Fruit fly (Drosophila melanogaster) whole organism, embryonic: ENCODE results near the gene CG2865.
A peak's percentile ranks its signal among the peaks of the same experiment; 100 is the strongest.

Source experiments
- Asciz ChIP-seq: fragments of 200-800 bp; sonication (Bioruptor generic); optimal IDR thresholded peaks from 2 replicates; lab custom pipeline; 2017; ENCODE audit warnings: missing biosample characterization, mild to moderate bottlenecking, missing genetic modification characterization, missing genetic modification reagents
- Awh ChIP-seq: fragments of 200-800 bp; sonication (Bioruptor generic); IDR thresholded peaks from 2 replicates; pipeline ENCODE4, ENCODE4 v1.3.6; 2022; ENCODE audit warnings: missing biosample characterization, missing genetic modification characterization
- Bdp1 ChIP-seq: fragments of 200-800 bp; sonication (Bioruptor generic); optimal IDR thresholded peaks from 3 replicates; lab custom pipeline; 2016; ENCODE audit warnings: missing biosample characterization, missing genetic modification characterization
- CG10431 ChIP-seq: fragments of 200-800 bp; sonication (Bioruptor generic); optimal IDR thresholded peaks from 3 replicates; lab custom pipeline; 2018; ENCODE audit warnings: missing biosample characterization, mild to moderate bottlenecking, missing genetic modification characterization
- CG11093 ChIP-seq: fragments of 200-800 bp; sonication (Bioruptor generic); IDR thresholded peaks from 3 replicates; pipeline ENCODE4 v1.3.6; 2022; ENCODE audit warnings: missing biosample characterization, missing genetic modification characterization
- CG14860 ChIP-seq: fragments of 200-800 bp; sonication (Bioruptor generic); IDR thresholded peaks from 3 replicates; pipeline ENCODE4 v1.3.6; 2022; ENCODE audit warnings: missing biosample characterization, missing genetic modification characterization; ENCODE audit not compliant: partially characterized antibody
- CG1602 ChIP-seq: fragments of 200-800 bp; sonication (Bioruptor generic); optimal IDR thresholded peaks from 3 replicates; lab custom pipeline; 2016; ENCODE audit warnings: missing biosample characterization, missing genetic modification characterization
- CG17802 ChIP-seq: fragments of 200-800 bp; sonication (Bioruptor generic); optimal IDR thresholded peaks from 2 replicates; lab custom pipeline; 2018; ENCODE audit warnings: missing biosample characterization, mild to moderate bottlenecking, missing genetic modification characterization, moderate library complexity
- CG17912 ChIP-seq: fragments of 200-800 bp; sonication (Bioruptor generic); optimal IDR thresholded peaks from 2 replicates; lab custom pipeline; 2018; ENCODE audit warnings: missing biosample characterization, mild to moderate bottlenecking, missing genetic modification characterization
- CG2116 ChIP-seq: fragments of 200-800 bp; sonication (Bioruptor generic); optimal IDR thresholded peaks from 3 replicates; lab custom pipeline; 2018; ENCODE audit warnings: missing biosample characterization, mild to moderate bottlenecking, missing genetic modification characterization
- CG2199 ChIP-seq: fragments of 200-800 bp; sonication (Bioruptor generic); IDR thresholded peaks from 3 replicates; pipeline ENCODE4 v1.3.6; 2022; ENCODE audit warnings: missing biosample characterization, missing genetic modification characterization
- CG31388 ChIP-seq: fragments of 200-800 bp; sonication (Bioruptor generic); optimal IDR thresholded peaks from 2 replicates; lab custom pipeline; 2016; ENCODE audit warnings: missing biosample characterization, missing genetic modification characterization
- CG32767 ChIP-seq: fragments of 200-800 bp; sonication (Bioruptor generic); IDR thresholded peaks from 2 replicates; pipeline ENCODE4 v1.3.6; 2022; ENCODE audit warnings: missing biosample characterization, missing genetic modification characterization
- CG3407 ChIP-seq: fragments of 200-800 bp; sonication (Bioruptor generic); optimal IDR thresholded peaks from 2 replicates; lab custom pipeline; 2018; ENCODE audit warnings: missing biosample characterization, mild to moderate bottlenecking, missing genetic modification characterization
- CG6854 ChIP-seq: fragments of 200-800 bp; sonication (Bioruptor generic); optimal IDR thresholded peaks from 3 replicates; lab custom pipeline; 2017; ENCODE audit warnings: missing biosample characterization, mild to moderate bottlenecking, missing genetic modification characterization
- CG7839 ChIP-seq: fragments of 200-800 bp; sonication (Bioruptor generic); optimal IDR thresholded peaks from 3 replicates; lab custom pipeline; 2018; ENCODE audit warnings: missing biosample characterization, mild to moderate bottlenecking, missing genetic modification characterization, moderate library complexity
- CG8281 ChIP-seq: fragments of 200-800 bp; sonication (Bioruptor generic); optimal IDR thresholded peaks from 2 replicates; lab custom pipeline; 2018; ENCODE audit warnings: missing biosample characterization, mild to moderate bottlenecking, missing genetic modification characterization, moderate library complexity
- CG8765 ChIP-seq: fragments of 200-800 bp; sonication (Bioruptor generic); IDR thresholded peaks from 2 replicates; pipeline ENCODE4 v1.3.6; 2022; ENCODE audit warnings: missing biosample characterization, missing genetic modification characterization
- CkIIα-i1 ChIP-seq: fragments of 200-800 bp; sonication (Bioruptor generic); IDR thresholded peaks from 2 replicates; pipeline ENCODE4 v1.3.6; 2022; ENCODE audit warnings: missing biosample characterization, missing genetic modification characterization
- D19A ChIP-seq: fragments of 200-800 bp; optimal IDR thresholded peaks from 3 replicates; lab custom pipeline; 2019; ENCODE audit warnings: missing biosample characterization, mild to moderate bottlenecking, missing genetic modification characterization, moderate library complexity
- Dip2 ChIP-seq: fragments of 200-800 bp; sonication (Bioruptor generic); IDR thresholded peaks from 2 replicates; pipeline ENCODE4 v1.3.6; 2022; ENCODE audit warnings: missing biosample characterization, missing genetic modification characterization
- Doc2 ChIP-seq: fragments of 200-800 bp; sonication (Bioruptor generic); IDR thresholded peaks from 2 replicates; pipeline ENCODE4 v1.3.6; 2022; ENCODE audit warnings: missing biosample characterization, missing genetic modification characterization
- Ets97D ChIP-seq: fragments of 200-800 bp; sonication (Bioruptor generic); optimal IDR thresholded peaks from 3 replicates; lab custom pipeline; 2016; ENCODE audit warnings: missing biosample characterization, missing genetic modification characterization
- Fer1 ChIP-seq: fragments of 200-800 bp; sonication (Bioruptor generic); optimal IDR thresholded peaks from 2 replicates; lab custom pipeline; 2017; ENCODE audit warnings: missing biosample characterization, mild to moderate bottlenecking, missing genetic modification characterization
- HHEX ChIP-seq: fragments of 200-800 bp; sonication (Bioruptor generic); optimal IDR thresholded peaks from 3 replicates; lab custom pipeline; 2017; ENCODE audit warnings: missing biosample characterization, mild to moderate bottlenecking, missing genetic modification characterization, missing genetic modification reagents
- Lhr ChIP-seq: fragments of 200-800 bp; sonication (Bioruptor generic); optimal IDR thresholded peaks from 3 replicates; lab custom pipeline; 2017; ENCODE audit warnings: mild to moderate bottlenecking, missing biosample characterization, missing genetic modification reagents, missing genetic modification characterization
- Meics ChIP-seq: fragments of 200-800 bp; sonication (Bioruptor generic); optimal IDR thresholded peaks from 2 replicates; lab custom pipeline; 2017; ENCODE audit warnings: missing biosample characterization, mild to moderate bottlenecking, missing genetic modification characterization
- Pdp1 ChIP-seq, 2 experiments: fragments of 200-800 bp; sonication (Bioruptor generic); optimal IDR thresholded peaks; 3 replicates each; lab custom pipeline; 2016; ENCODE audit warnings: missing biosample characterization in 2 of 2, missing genetic modification characterization in 2 of 2, mild to moderate bottlenecking in 1 of 2, moderate library complexity in 1 of 2
- Taf1 ChIP-seq: fragments of 200-800 bp; sonication (Bioruptor generic); IDR thresholded peaks from 2 replicates; pipeline ENCODE4 v1.3.6; 2022; ENCODE audit warnings: missing biosample characterization, missing genetic modification characterization
- al ChIP-seq: fragments of 200-800 bp; sonication (Bioruptor generic); IDR thresholded peaks from 2 replicates; pipeline ENCODE4 v1.3.6; 2022; ENCODE audit warnings: missing biosample characterization, missing genetic modification characterization
- bigmax ChIP-seq: fragments of 200-800 bp; sonication (Bioruptor generic); optimal IDR thresholded peaks from 2 replicates; lab custom pipeline; 2018; ENCODE audit warnings: missing biosample characterization, mild to moderate bottlenecking, missing genetic modification characterization
- chif ChIP-seq, 2 experiments: fragments of 200-800 bp; sonication (Bioruptor generic); optimal IDR thresholded peaks; 3 replicates each; lab custom pipeline; 2016; ENCODE audit warnings: missing biosample characterization in 2 of 2, missing genetic modification characterization in 2 of 2
- danr ChIP-seq: fragments of 200-800 bp; sonication (Bioruptor generic); IDR thresholded peaks from 2 replicates; pipeline ENCODE4 v1.3.6; 2022; ENCODE audit warnings: missing biosample characterization, missing genetic modification characterization
- dati ChIP-seq: fragments of 200-800 bp; sonication (Bioruptor generic); IDR thresholded peaks from 2 replicates; pipeline ENCODE4 v1.3.6; 2022; ENCODE audit warnings: missing biosample characterization, missing genetic modification characterization
- dimm ChIP-seq: fragments of 200-800 bp; sonication (Bioruptor generic); IDR thresholded peaks from 2 replicates; pipeline ENCODE4 v1.3.6; 2022; ENCODE audit warnings: missing biosample characterization, missing genetic modification characterization
- dmrt99B ChIP-seq: fragments of 200-800 bp; sonication (Bioruptor generic); optimal IDR thresholded peaks from 2 replicates; lab custom pipeline; 2018; ENCODE audit warnings: missing biosample characterization, mild to moderate bottlenecking, missing genetic modification characterization, moderate library complexity
- fu2 ChIP-seq: fragments of 200-800 bp; sonication (Bioruptor generic); optimal IDR thresholded peaks from 2 replicates; lab custom pipeline; 2016; ENCODE audit warnings: missing biosample characterization, missing genetic modification characterization
- gfzf ChIP-seq: fragments of 200-800 bp; sonication (Bioruptor generic); optimal IDR thresholded peaks from 2 replicates; lab custom pipeline; 2016; ENCODE audit warnings: missing biosample characterization, mild to moderate bottlenecking, missing genetic modification characterization, moderate library complexity
- gt ChIP-seq: fragments of 200-800 bp; sonication (Bioruptor generic); IDR thresholded peaks from 2 replicates; pipeline ENCODE4 v1.3.6; 2022; ENCODE audit warnings: missing biosample characterization, missing genetic modification characterization
- klu ChIP-seq: fragments of 200-800 bp; sonication (Bioruptor generic); IDR thresholded peaks from 2 replicates; pipeline ENCODE4 v1.3.6; 2022; ENCODE audit warnings: missing biosample characterization, missing genetic modification characterization
- knrl ChIP-seq: fragments of 200-800 bp; sonication (Bioruptor generic); IDR thresholded peaks from 3 replicates; pipeline ENCODE4 v1.3.6; 2022; ENCODE audit warnings: missing biosample characterization, missing genetic modification characterization; ENCODE audit not compliant: partially characterized antibody
- maf-S ChIP-seq: fragments of 200-800 bp; sonication (Bioruptor generic); optimal IDR thresholded peaks from 2 replicates; lab custom pipeline; 2016; ENCODE audit warnings: missing biosample characterization, missing genetic modification characterization
- pfk ChIP-seq: fragments of 200-800 bp; sonication (Bioruptor generic); optimal IDR thresholded peaks from 2 replicates; lab custom pipeline; 2018; ENCODE audit warnings: missing biosample characterization, mild to moderate bottlenecking, missing genetic modification characterization, moderate library complexity
- sim ChIP-seq: fragments of 200-800 bp; sonication (Bioruptor generic); IDR thresholded peaks from 2 replicates; pipeline ENCODE4 v1.3.6; 2022; ENCODE audit warnings: missing biosample characterization, missing genetic modification characterization
- sisA ChIP-seq: fragments of 200-800 bp; sonication (Bioruptor generic); IDR thresholded peaks from 2 replicates; pipeline ENCODE4 v1.3.6; 2022; ENCODE audit warnings: missing biosample characterization, missing genetic modification characterization
- sug ChIP-seq: fragments of 200-800 bp; optimal IDR thresholded peaks from 2 replicates; lab custom pipeline; 2019; ENCODE audit warnings: missing biosample characterization, mild to moderate bottlenecking, missing genetic modification characterization, moderate library complexity
- tll ChIP-seq, 2 experiments: fragments of 200-800 bp in 1 of 2; fragments of >200 bp in 1 of 2; sonication (Bioruptor generic) in 1 of 2; optimal IDR thresholded peaks; 2 replicates each; lab custom pipeline; 2017 to 2019; ENCODE audit warnings: missing biosample characterization in 2 of 2, missing genetic modification characterization in 2 of 2, mild to moderate bottlenecking in 1 of 2, moderate library complexity in 1 of 2
- unpg ChIP-seq: fragments of 200-800 bp; sonication (Bioruptor generic); optimal IDR thresholded peaks from 3 replicates; lab custom pipeline; 2018; ENCODE audit warnings: missing biosample characterization, mild to moderate bottlenecking, missing genetic modification characterization, moderate library complexity
- z ChIP-seq: fragments of 200-800 bp; sonication (Bioruptor generic); IDR thresholded peaks from 3 replicates; pipeline ENCODE4 v1.3.6; 2022; ENCODE audit warnings: missing biosample characterization, missing genetic modification characterization

Gene CG2865

DNA sequence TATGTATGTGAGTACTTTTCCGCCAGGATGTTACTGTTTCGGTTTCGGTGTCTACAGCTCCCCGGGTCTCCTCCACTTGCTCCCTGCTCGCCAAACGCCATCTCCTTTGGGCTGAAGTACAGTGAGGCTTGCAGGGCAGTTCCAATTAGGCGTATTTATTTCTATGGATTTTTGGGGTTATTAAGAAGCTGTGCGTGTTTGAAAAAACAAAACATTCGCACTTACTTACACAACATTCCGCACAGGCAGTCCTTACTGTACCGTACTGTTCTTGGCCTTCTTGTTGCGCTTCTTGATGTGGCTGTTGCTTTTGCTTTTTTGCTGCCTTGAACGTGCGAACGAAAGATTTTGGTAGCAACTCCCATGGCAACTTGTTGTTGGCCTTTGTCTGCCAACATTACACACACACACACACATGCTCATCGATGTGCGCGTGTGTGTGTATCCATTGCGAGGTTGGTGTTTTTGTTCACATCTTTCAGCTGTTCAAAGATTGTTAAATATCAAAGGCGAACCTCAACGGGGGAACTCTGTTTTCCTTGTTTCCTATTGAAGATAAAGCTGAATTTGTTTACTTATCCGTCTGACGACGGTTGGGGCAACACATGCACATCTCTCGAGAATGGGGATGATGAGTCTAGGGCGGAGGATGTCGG, 28.8 kb upstream of the CG2865 start (continued):
- TF ChIP-seq Taf1 (GFP tag; lab: Robert Waterston, UW) (no peak), Fer1 (GFP tag; lab: Kevin White, UChicago) (peak; percentile 37), maf-S (GFP tag; lab: Kevin White, UChicago) (no peak), dmrt99B (tag; lab: Kevin White, UChicago) (peak; percentile 52), CG8765 (peak; percentile 67), bigmax (GFP tag; lab: Kevin White, UChicago) (no peak), CG10431 (no peak), CG17912 (GFP tag; lab: Kevin White, UChicago) (no peak), sisA (GFP tag; lab: Robert Waterston, UW) (peak; percentile 63), Doc2 (no peak), Ets97D (GFP tag; lab: Kevin White, UChicago) (no peak), CG11093 (no peak), CG3407 (GFP tag; lab: Kevin White, UChicago) (no peak), tll (GFP tag; optimal IDR thresholded peaks at IDR 0.05; lab: Kevin White, UChicago) (no peak), CG8281 (tag; lab: Kevin White, UChicago) (no peak), pfk (GFP tag; lab: Kevin White, UChicago) (no peak), gt (GFP tag; lab: Robert Waterston, UW) (no peak), CG31388 (no peak), CG1602 (peak; percentile 34), CG6854 (GFP tag; lab: Kevin White, UChicago) (no peak), gfzf (no peak), dimm (GFP tag; lab: Robert Waterston, UW) (0 out of 2 replicates have a peak, but pooled peaks have one; percentile 24), chif (GFP tag; optimal IDR thresholded peaks at IDR 0.05; lab: Kevin White, UChicago) (peak; percentile 29 to 48), unpg (GFP tag; lab: Kevin White, UChicago) (peak; percentile 47), fu2 (GFP tag; lab: Kevin White, UChicago) (peak; percentile 9), knrl (no peak), sim (no peak), CG2116 (no peak), Bdp1 (GFP tag; lab: Kevin White, UChicago) (peak; percentile 12), D19A (tag; lab: Kevin White, UChicago) (no peak), Lhr (no peak), CG17802 (tag; lab: Kevin White, UChicago) (no peak), Dip2 (no peak), sug (tag; lab: Kevin White, UChicago) (no peak), HHEX (peak; percentile 40), CG14860 (GFP tag; lab: Robert Waterston, UW) (no peak), Asciz (no peak), danr (GFP tag; lab: Robert Waterston, UW) (no peak), Meics (GFP tag; lab: Kevin White, UChicago) (peak; percentile 31), CG7839 (tag; lab: Kevin White, UChicago) (peak; percentile 61), Awh (GFP tag; lab: Robert Waterston, UW) (0 out of 2 replicates have a peak, but pooled peaks have one; percentile 51), z (no peak), CG2199 (GFP tag; lab: Robert Waterston, UW) (no peak), Pdp1 (GFP tag; optimal IDR thresholded peaks at IDR 0.05; lab: Kevin White, UChicago) (peak; percentile 46 to 55), al (GFP tag; lab: Robert Waterston, UW) (0 out of 2 replicates have a peak, but pooled peaks have one; percentile 19), dati (no peak), CkIIα-i1 (GFP tag; lab: Robert Waterston, UW) (no peak), CG32767 (GFP tag; lab: Robert Waterston, UW) (0 out of 2 replicates have a peak, but pooled peaks have one; percentile 19), klu (GFP tag; lab: Robert Waterston, UW) (peak; percentile 30; the same call in 1 of the 2 replicates)
